Fruit fly (Drosophila melanogaster) whole organism, pupa: ENCODE data around the gene ATPsynD.

Source experiments
- CG10348 ChIP-seq: fragments of 200-800 bp; sonication (Bioruptor generic); IDR thresholded peaks from 2 replicates; pipeline ENCODE4 v1.3.6; 2022; ENCODE audit warnings: missing biosample characterization, missing genetic modification characterization
- CG12605 ChIP-seq: fragments of 200-800 bp; sonication (Bioruptor generic); IDR thresholded peaks from 2 replicates; pipeline ENCODE4 v1.3.6; 2022; ENCODE audit warnings: missing biosample characterization, missing genetic modification characterization
- CG13204 ChIP-seq: fragments of 200-800 bp; sonication (Bioruptor generic); optimal IDR thresholded peaks from 2 replicates; lab custom pipeline; 2018; ENCODE audit warnings: missing biosample characterization, mild to moderate bottlenecking, missing genetic modification characterization, moderate library complexity
- CG14655 ChIP-seq: fragments of 200-800 bp; sonication (Bioruptor generic); optimal IDR thresholded peaks from 3 replicates; lab custom pipeline; 2017; ENCODE audit warnings: mild to moderate bottlenecking, missing biosample characterization, missing genetic modification reagents, missing genetic modification characterization
- CG15710 ChIP-seq: fragments of 200-800 bp; sonication (Bioruptor generic); optimal IDR thresholded peaks from 2 replicates; lab custom pipeline; 2018; ENCODE audit warnings: missing biosample characterization, mild to moderate bottlenecking, missing genetic modification characterization, moderate library complexity
- CG17806 ChIP-seq: fragments of 200-800 bp; sonication (Bioruptor generic); optimal IDR thresholded peaks from 2 replicates; lab custom pipeline; 2018; ENCODE audit warnings: missing biosample characterization, mild to moderate bottlenecking, missing genetic modification characterization, moderate library complexity
- CG32121 ChIP-seq: fragments of 200-800 bp; sonication (Bioruptor generic); IDR thresholded peaks from 2 replicates; pipeline ENCODE4 v1.3.6; 2022; ENCODE audit warnings: missing biosample characterization, missing genetic modification characterization
- CG34367 ChIP-seq: fragments of 200-800 bp; sonication (Bioruptor generic); optimal IDR thresholded peaks from 2 replicates; lab custom pipeline; 2018; ENCODE audit warnings: missing biosample characterization, mild to moderate bottlenecking, missing genetic modification characterization
- CG4496 ChIP-seq: fragments of 200-800 bp; sonication (Bioruptor generic); IDR thresholded peaks from 3 replicates; pipeline ENCODE4 v1.3.6; 2022; ENCODE audit warnings: missing biosample characterization, missing genetic modification characterization
- CG8159 ChIP-seq: fragments of 200-800 bp; sonication (Bioruptor generic); optimal IDR thresholded peaks from 3 replicates; lab custom pipeline; 2018; ENCODE audit warnings: missing biosample characterization, mild to moderate bottlenecking, missing genetic modification characterization, moderate library complexity
- CG8301 ChIP-seq: fragments of 200-800 bp; sonication (Bioruptor generic); optimal IDR thresholded peaks from 2 replicates; lab custom pipeline; 2018; ENCODE audit warnings: missing biosample characterization, mild to moderate bottlenecking, missing genetic modification characterization
- CG9948 ChIP-seq: fragments of 200-800 bp; sonication (Bioruptor generic); optimal IDR thresholded peaks from 2 replicates; lab custom pipeline; 2018; ENCODE audit warnings: missing biosample characterization, mild to moderate bottlenecking, missing genetic modification characterization, moderate library complexity
- D1 ChIP-seq: fragments of 200-800 bp; sonication (Bioruptor generic); optimal IDR thresholded peaks from 2 replicates; lab custom pipeline; 2018; ENCODE audit warnings: missing biosample characterization, mild to moderate bottlenecking, missing genetic modification characterization, moderate library complexity
- EcR ChIP-seq: fragments of 200-800 bp; sonication (Bioruptor generic); optimal IDR thresholded peaks from 3 replicates; lab custom pipeline; 2019; ENCODE audit warnings: missing biosample characterization, missing genetic modification characterization, mild to moderate bottlenecking, moderate library complexity, missing genetic modification reagents
- Ets98B ChIP-seq: fragments of 200-800 bp; sonication (Bioruptor generic); IDR thresholded peaks from 2 replicates; pipeline ENCODE4 v1.3.6; 2022; ENCODE audit warnings: missing biosample characterization, missing genetic modification characterization
- Pif1A ChIP-seq: fragments of 200-800 bp; sonication (Bioruptor generic); optimal IDR thresholded peaks from 3 replicates; lab custom pipeline; 2016; ENCODE audit warnings: missing biosample characterization, missing genetic modification characterization
- Pif1B ChIP-seq: fragments of 200-800 bp; sonication (Bioruptor generic); optimal IDR thresholded peaks from 3 replicates; lab custom pipeline; 2016; ENCODE audit warnings: missing biosample characterization, missing genetic modification characterization
- Snoo ChIP-seq: fragments of 200-800 bp; sonication (Bioruptor generic); optimal IDR thresholded peaks from 3 replicates; lab custom pipeline; 2017; ENCODE audit warnings: missing biosample characterization, mild to moderate bottlenecking, missing genetic modification characterization, inconsistent platforms
- fd96Ca ChIP-seq: fragments of 200-800 bp; sonication (Bioruptor generic); IDR thresholded peaks from 3 replicates; pipeline ENCODE4 v1.3.6; 2022; ENCODE audit warnings: missing biosample characterization, missing genetic modification characterization
- gl ChIP-seq: fragments of 200-800 bp; sonication (Bioruptor generic); optimal IDR thresholded peaks from 2 replicates; lab custom pipeline; 2018; ENCODE audit warnings: missing biosample characterization, mild to moderate bottlenecking, missing genetic modification characterization
- rn ChIP-seq: fragments of 200-800 bp; sonication (Bioruptor generic); IDR thresholded peaks from 2 replicates; pipeline ENCODE4 v1.3.6; 2022; ENCODE audit warnings: missing biosample characterization, missing genetic modification characterization

Gene ATPsynD

DNA sequence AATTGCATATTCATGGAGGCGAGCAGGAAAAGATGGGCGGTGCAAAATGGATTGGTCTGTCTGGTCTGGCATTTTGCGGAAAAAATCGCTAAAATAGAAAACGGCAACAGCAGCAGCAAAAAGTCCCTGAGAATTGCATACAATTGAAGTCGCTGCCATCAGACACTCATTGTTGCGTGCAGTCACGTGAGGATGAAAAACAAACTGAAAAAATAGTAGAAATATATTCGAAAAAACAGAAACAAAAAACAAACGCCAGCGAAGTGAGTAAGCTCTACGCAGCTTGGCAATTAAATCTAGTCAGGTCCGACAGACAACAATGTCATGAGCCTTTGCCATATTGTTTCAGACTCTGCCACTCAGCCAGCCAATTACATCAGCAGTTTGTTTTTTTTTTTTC, 35.5 kb upstream of the ATPsynD start:
- TF ChIP-seq CG14655 (GFP tag; lab: Kevin White, UChicago) (no peak), CG13204 (peak; percentile 4), CG17806 (tag; lab: Kevin White, UChicago) (no peak), CG4496 (GFP tag; lab: Robert Waterston, UW) (peak; percentile 32; the same call in 1 of the 3 replicates), CG10348 (GFP tag; lab: Robert Waterston, UW) (no peak)
- TF ChIP-seq, all 21 proteins: peak for 2

DNA sequence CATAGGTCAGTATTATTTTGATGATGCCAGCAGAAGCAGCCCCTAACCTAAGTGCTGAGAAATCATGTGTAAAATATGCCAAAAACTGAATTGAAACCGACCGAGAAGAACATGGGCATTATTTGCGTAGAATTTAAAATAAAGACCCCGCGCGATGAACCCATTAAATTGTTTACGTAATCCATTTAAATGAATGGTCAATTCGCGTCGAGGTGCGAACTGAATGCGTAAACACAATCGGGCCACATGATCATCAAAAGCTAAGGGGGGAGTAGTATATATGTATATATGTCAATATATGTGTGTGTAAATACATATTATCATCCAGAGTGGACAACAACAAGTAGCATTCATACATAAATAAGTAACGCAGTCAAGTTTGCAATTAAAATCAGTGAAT, 34.6 kb upstream of the ATPsynD start:
- no peak for TF ChIP-seq CG13204
- no peak for TF ChIP-seq CG4496 (GFP tag; lab: Robert Waterston, UW)
- peak; percentile 60 for TF ChIP-seq EcR (GFP tag; lab: Kevin White, UChicago)
- TF ChIP-seq CG8301 = no peak
- peak; percentile 13 for TF ChIP-seq gl (tag; lab: Kevin White, UChicago)

DNA sequence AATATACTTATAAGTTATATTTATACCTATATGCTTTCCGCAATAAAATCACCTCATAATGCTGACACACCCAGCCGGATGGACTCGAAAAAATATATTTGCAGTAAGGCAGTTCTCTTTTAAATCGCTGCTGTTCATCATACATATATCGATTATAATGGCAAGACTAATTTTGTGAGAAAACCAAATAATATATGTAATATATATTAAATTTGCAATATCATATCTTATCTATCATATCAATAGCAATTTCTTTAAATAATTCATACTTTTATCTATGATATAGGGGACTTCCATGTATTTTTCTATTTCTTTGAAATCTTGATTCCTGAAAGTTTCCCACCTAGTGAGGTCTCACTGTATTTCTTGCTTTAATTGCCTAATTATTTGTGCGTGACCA, 32.3 kb upstream of the ATPsynD start:
- TF ChIP-seq EcR (GFP tag; lab: Kevin White, UChicago) = no peak
- no peak for TF ChIP-seq CG32121 (GFP tag; lab: Robert Waterston, UW)
- no peak for TF ChIP-seq CG17806 (tag; lab: Kevin White, UChicago)
- no peak for TF ChIP-seq Ets98B (GFP tag; lab: Robert Waterston, UW)
- TF ChIP-seq Pif1B (GFP tag; lab: Kevin White, UChicago) = no peak
- no peak for TF ChIP-seq CG15710 (tag; lab: Kevin White, UChicago)
- TF ChIP-seq fd96Ca (GFP tag; lab: Robert Waterston, UW) = no peak
- TF ChIP-seq rn (GFP tag; lab: Robert Waterston, UW) = no peak
- no peak for TF ChIP-seq CG34367 (tag; lab: Kevin White, UChicago)
- TF ChIP-seq gl (tag; lab: Kevin White, UChicago) = no peak
- TF ChIP-seq D1 (tag; lab: Kevin White, UChicago) = no peak
- no peak for TF ChIP-seq CG14655 (GFP tag; lab: Kevin White, UChicago)
- TF ChIP-seq CG8301 = no peak
- no peak for TF ChIP-seq Pif1A (GFP tag; lab: Kevin White, UChicago)

DNA sequence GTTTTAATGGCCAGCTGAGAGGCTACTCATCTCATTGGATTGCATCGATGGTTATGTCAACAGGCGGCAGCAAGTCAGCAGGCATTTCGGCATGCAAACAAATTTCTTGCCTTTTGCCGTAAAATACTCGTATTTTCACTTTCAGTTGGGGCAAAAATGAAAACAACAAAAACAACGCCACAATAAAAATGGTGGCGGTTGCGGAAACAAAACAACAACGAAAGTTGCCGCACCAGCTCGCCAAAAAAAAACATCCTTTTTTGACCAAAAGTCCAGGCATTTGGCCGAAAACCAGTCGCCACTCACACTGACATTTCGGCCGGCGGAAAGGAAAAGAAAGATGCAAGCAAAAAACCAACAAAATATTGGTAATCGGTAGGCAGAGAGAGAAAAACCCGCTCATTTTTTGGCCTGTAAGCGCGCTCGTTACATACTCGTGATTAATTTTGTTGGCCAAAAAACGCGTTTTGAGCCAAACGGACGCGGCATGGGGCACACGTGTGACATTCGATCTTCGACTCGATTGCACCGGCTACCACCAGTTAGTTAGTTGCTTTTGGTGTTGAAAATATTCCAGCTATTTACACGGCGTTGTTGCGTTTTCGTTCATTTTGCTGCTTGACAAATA, 30.6 kb upstream of the ATPsynD start:
- TF ChIP-seq Ets98B (GFP tag; lab: Robert Waterston, UW) = peak; percentile 15; the same call in 1 of the 2 replicates
- TF ChIP-seq EcR (GFP tag; lab: Kevin White, UChicago) = no peak
- TF ChIP-seq CG14655 (GFP tag; lab: Kevin White, UChicago) = no peak
- TF ChIP-seq CG10348 (GFP tag; lab: Robert Waterston, UW) = no peak
- peak; percentile 40; the same call in 1 of the 3 replicates for TF ChIP-seq CG4496 (GFP tag; lab: Robert Waterston, UW)
- TF ChIP-seq D1 (tag; lab: Kevin White, UChicago) = no peak
- no peak for TF ChIP-seq CG8159
- TF ChIP-seq fd96Ca (GFP tag; lab: Robert Waterston, UW) = no peak
- peak; percentile 35 for TF ChIP-seq Pif1B (GFP tag; lab: Kevin White, UChicago)
- no peak for TF ChIP-seq CG15710 (tag; lab: Kevin White, UChicago)
- TF ChIP-seq CG9948 = no peak
- peak; percentile 67 for TF ChIP-seq Snoo (tag; lab: Kevin White, UChicago)
- TF ChIP-seq CG13204 = no peak

DNA sequence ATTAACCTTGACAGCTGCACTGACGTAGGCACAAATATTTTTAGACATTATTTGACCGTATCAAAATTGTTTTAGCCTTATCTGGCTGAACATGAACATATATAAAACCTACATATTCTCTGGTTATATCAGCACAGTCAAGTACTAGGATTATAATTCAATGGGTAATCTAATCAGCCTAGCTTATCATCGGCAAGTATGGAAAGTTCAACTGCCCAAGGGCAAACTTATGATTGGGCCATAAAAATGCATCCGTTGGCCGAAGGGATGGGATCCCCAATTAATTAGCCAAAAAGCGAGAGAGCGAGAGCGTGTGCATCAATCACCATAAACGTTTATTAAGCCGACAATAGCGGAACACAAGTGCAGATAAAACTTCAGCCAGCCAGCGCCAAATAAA, 29.3 kb upstream of the ATPsynD start:
- TF ChIP-seq Snoo (tag; lab: Kevin White, UChicago) = no peak
- TF ChIP-seq CG32121 (GFP tag; lab: Robert Waterston, UW) = no peak
- TF ChIP-seq CG4496 (GFP tag; lab: Robert Waterston, UW) = no peak
- no peak for TF ChIP-seq CG13204
- TF ChIP-seq, all 21 proteins: peak for 0

DNA sequence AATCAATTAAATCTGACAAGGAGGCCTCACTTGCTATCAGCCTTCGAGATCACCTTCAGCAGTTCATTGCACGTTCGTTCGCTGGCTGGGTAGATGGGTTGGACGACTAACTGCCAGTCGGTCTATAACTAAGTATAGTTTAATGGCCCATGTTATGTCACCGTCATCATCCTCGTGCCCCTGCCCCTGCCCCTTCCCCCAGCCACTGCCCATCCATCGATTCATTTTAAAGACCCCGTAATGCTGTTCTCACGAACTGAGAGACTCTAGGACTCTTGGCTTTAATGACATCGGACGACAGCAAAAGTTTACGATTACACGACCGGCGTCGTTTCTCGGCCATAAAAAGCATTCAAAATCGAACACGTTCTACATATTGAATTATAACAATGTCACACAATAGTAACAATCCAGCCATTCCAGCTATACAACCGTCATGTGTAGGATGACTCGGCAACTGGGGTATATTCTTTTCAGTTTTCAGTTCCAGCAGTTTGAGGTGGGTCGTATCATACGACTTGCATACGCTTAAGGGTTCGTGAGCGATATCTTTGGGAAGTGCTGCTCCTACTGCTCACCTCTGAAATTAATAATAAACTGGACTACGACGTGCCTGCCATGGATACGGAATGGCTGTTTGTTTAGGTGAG, 27.7 kb upstream of the ATPsynD start:
- no peak for TF ChIP-seq CG9948
- peak; percentile 93 for TF ChIP-seq EcR (GFP tag; lab: Kevin White, UChicago)
- TF ChIP-seq CG4496 (GFP tag; lab: Robert Waterston, UW) = no peak

DNA sequence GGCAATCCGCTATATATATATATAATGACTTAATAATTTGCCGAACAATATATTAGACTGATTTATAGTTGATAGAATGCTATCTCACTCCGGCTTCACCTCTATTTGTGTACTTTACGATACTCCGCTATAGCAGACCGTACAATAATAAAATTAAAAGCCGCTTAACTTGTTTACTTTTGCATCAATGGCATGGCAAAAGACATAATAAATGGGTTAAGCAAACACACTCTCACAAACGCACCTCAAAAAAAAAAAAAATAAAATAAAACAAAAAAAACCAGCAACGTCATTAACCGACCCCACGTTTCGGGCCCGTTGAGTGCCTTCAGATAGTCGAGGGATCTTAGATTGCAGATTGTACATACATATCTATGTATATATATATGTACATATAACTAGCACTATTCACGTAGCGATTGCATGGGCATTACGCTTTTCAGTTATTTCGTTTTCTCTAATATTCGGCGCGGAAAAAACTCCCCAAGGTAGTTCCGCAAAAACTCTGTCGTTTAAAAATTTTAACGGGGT, 26.9 kb upstream of the ATPsynD start:
- no peak; the same call in 1 of the 2 replicates for TF ChIP-seq Ets98B (GFP tag; lab: Robert Waterston, UW)
- TF ChIP-seq fd96Ca (GFP tag; lab: Robert Waterston, UW) = peak; percentile 55; the same call in 2 of the 3 replicates
- no peak for TF ChIP-seq CG12605
- no peak for TF ChIP-seq CG8159
- TF ChIP-seq CG15710 (tag; lab: Kevin White, UChicago) = no peak
- no peak for TF ChIP-seq D1 (tag; lab: Kevin White, UChicago)
- TF ChIP-seq CG32121 (GFP tag; lab: Robert Waterston, UW) = no peak
- no peak for TF ChIP-seq CG34367 (tag; lab: Kevin White, UChicago)
- no peak for TF ChIP-seq EcR (GFP tag; lab: Kevin White, UChicago)
